Fruit fly (Drosophila melanogaster) whole organism, prepupa: ENCODE data around the gene Mdh2.

ENCODE experiments used
- Blimp-1 ChIP-seq: fragments of 200-800 bp; sonication (Bioruptor generic); optimal IDR thresholded peaks from 3 replicates; lab custom pipeline; 2017; ENCODE audit warnings: missing biosample characterization, missing genetic modification characterization, mild to moderate bottlenecking, moderate library complexity, missing genetic modification reagents
- CG11902 ChIP-seq: fragments of 200-800 bp; sonication (Bioruptor generic); optimal IDR thresholded peaks from 3 replicates; lab custom pipeline; 2016; ENCODE audit warnings: missing biosample characterization, missing genetic modification characterization
- CG15336 ChIP-seq: fragments of 200-800 bp; sonication (Bioruptor generic); IDR thresholded peaks from 2 replicates; pipeline ENCODE4 v1.3.6; 2022; ENCODE audit warnings: missing biosample characterization, missing genetic modification characterization
- CG1621 ChIP-seq: fragments of 200-800 bp; sonication (Bioruptor generic); optimal IDR thresholded peaks from 3 replicates; lab custom pipeline; 2018; ENCODE audit warnings: missing biosample characterization, mild to moderate bottlenecking, missing genetic modification characterization
- CG3032 ChIP-seq: fragments of 200-800 bp; optimal IDR thresholded peaks from 2 replicates; lab custom pipeline; 2019; ENCODE audit warnings: missing biosample characterization, mild to moderate bottlenecking, missing genetic modification characterization, moderate library complexity
- CG31627 ChIP-seq: fragments of 200-800 bp; sonication (Bioruptor generic); optimal IDR thresholded peaks from 3 replicates; lab custom pipeline; 2016; ENCODE audit warnings: missing biosample characterization, missing genetic modification characterization
- CG32006 ChIP-seq: fragments of 200-800 bp; sonication (Bioruptor generic); optimal IDR thresholded peaks from 3 replicates; lab custom pipeline; 2017; ENCODE audit warnings: missing biosample characterization, mild to moderate bottlenecking, missing genetic modification characterization
- CG34406 ChIP-seq: fragments of 200-800 bp; sonication (Bioruptor generic); optimal IDR thresholded peaks from 3 replicates; lab custom pipeline; 2016; ENCODE audit warnings: missing biosample characterization, missing genetic modification characterization
- CG3919 ChIP-seq: fragments of 200-800 bp; sonication (Bioruptor generic); optimal IDR thresholded peaks from 3 replicates; lab custom pipeline; 2016; ENCODE audit warnings: missing biosample characterization, missing genetic modification characterization
- CG6276 ChIP-seq: fragments of 200-800 bp; sonication (Bioruptor generic); optimal IDR thresholded peaks from 2 replicates; lab custom pipeline; 2017; ENCODE audit warnings: missing biosample characterization, mild to moderate bottlenecking, missing genetic modification characterization
- CG6792 ChIP-seq: fragments of 200-800 bp; sonication (Bioruptor generic); optimal IDR thresholded peaks from 3 replicates; lab custom pipeline; 2016; ENCODE audit warnings: missing biosample characterization, missing genetic modification characterization
- CG6808 ChIP-seq: fragments of 200-800 bp; sonication (Bioruptor generic); optimal IDR thresholded peaks from 3 replicates; lab custom pipeline; 2017; ENCODE audit warnings: missing biosample characterization, missing genetic modification characterization, mild to moderate bottlenecking, moderate library complexity, missing genetic modification reagents
- CG8119 ChIP-seq: fragments of 200-800 bp; sonication (Bioruptor generic); IDR thresholded peaks from 3 replicates; pipeline ENCODE4 v1.3.6; 2022; ENCODE audit warnings: missing biosample characterization, missing genetic modification characterization
- CG8632 ChIP-seq: fragments of 200-800 bp; sonication (Bioruptor generic); optimal IDR thresholded peaks from 3 replicates; lab custom pipeline; 2016; ENCODE audit warnings: missing biosample characterization, missing genetic modification characterization
- Eip75B ChIP-seq: fragments of 200-800 bp; sonication (Bioruptor generic); optimal IDR thresholded peaks from 3 replicates; lab custom pipeline; 2016; ENCODE audit warnings: missing biosample characterization, missing genetic modification characterization
- Eip78C ChIP-seq: fragments of 200-800 bp; sonication (Bioruptor generic); peaks from one replicate; lab custom pipeline; 2016; ENCODE audit warnings: missing biosample characterization, missing genetic modification characterization
- Eip93F ChIP-seq: fragments of 200-800 bp; sonication (Bioruptor generic); optimal IDR thresholded peaks from 2 replicates; lab custom pipeline; 2016; ENCODE audit warnings: missing biosample characterization, mild to moderate bottlenecking, missing genetic modification characterization
- Ets96B ChIP-seq: fragments of 200-800 bp; optimal IDR thresholded peaks from 2 replicates; lab custom pipeline; 2019; ENCODE audit warnings: missing biosample characterization, mild to moderate bottlenecking, missing genetic modification characterization, moderate library complexity
- Hr4 ChIP-seq: fragments of 200-800 bp; sonication (Bioruptor generic); optimal IDR thresholded peaks from 3 replicates; lab custom pipeline; 2016; ENCODE audit warnings: missing biosample characterization, missing genetic modification characterization
- Lpt ChIP-seq: fragments of 200-800 bp; sonication (Bioruptor generic); optimal IDR thresholded peaks from 3 replicates; lab custom pipeline; 2016; ENCODE audit warnings: missing biosample characterization, missing genetic modification characterization
- Met ChIP-seq: fragments of 200-800 bp; sonication (Bioruptor generic); optimal IDR thresholded peaks from 3 replicates; lab custom pipeline; 2016; ENCODE audit warnings: missing biosample characterization, missing genetic modification characterization
- OdsH ChIP-seq: fragments of 200-800 bp; sonication (Bioruptor generic); optimal IDR thresholded peaks from 3 replicates; lab custom pipeline; 2016; ENCODE audit warnings: missing biosample characterization, missing genetic modification characterization
- Sox14 ChIP-seq: fragments of 200-800 bp; sonication (Bioruptor generic); optimal IDR thresholded peaks from 3 replicates; lab custom pipeline; 2016; ENCODE audit warnings: missing biosample characterization, missing genetic modification characterization
- Sox15 ChIP-seq: fragments of 200-800 bp; sonication (Bioruptor generic); optimal IDR thresholded peaks from 3 replicates; lab custom pipeline; 2016; ENCODE audit warnings: missing biosample characterization, missing genetic modification characterization
- achi ChIP-seq: fragments of 200-800 bp; sonication (Bioruptor generic); optimal IDR thresholded peaks from 3 replicates; lab custom pipeline; 2016; ENCODE audit warnings: missing biosample characterization, missing genetic modification characterization
- acj6 ChIP-seq: fragments of 200-800 bp; sonication (Bioruptor generic); optimal IDR thresholded peaks from 3 replicates; lab custom pipeline; 2016; ENCODE audit warnings: missing biosample characterization, missing genetic modification characterization
- cyc ChIP-seq: fragments of 200-800 bp; sonication (Bioruptor generic); optimal IDR thresholded peaks from 3 replicates; lab custom pipeline; 2016; ENCODE audit warnings: missing biosample characterization, missing genetic modification characterization
- fkh ChIP-seq: fragments of 200-800 bp; sonication (Bioruptor generic); optimal IDR thresholded peaks from 3 replicates; lab custom pipeline; 2017; ENCODE audit warnings: missing biosample characterization, mild to moderate bottlenecking, missing genetic modification characterization, moderate library complexity
- lz ChIP-seq: fragments of 200-800 bp; sonication (Bioruptor generic); optimal IDR thresholded peaks from 3 replicates; lab custom pipeline; 2016; ENCODE audit warnings: missing biosample characterization, missing genetic modification characterization
- net ChIP-seq: fragments of 200-800 bp; sonication (Bioruptor generic); optimal IDR thresholded peaks from 3 replicates; lab custom pipeline; 2016; ENCODE audit warnings: missing biosample characterization, missing genetic modification characterization
- salr ChIP-seq, 2 experiments: fragments of 200-800 bp; sonication (Bioruptor generic); optimal IDR thresholded peaks; 3 replicates each; lab custom pipeline; 2016 to 2018; ENCODE audit warnings: missing biosample characterization in 2 of 2, missing genetic modification characterization in 2 of 2, mild to moderate bottlenecking in 1 of 2
- spab ChIP-seq: fragments of 200-800 bp; sonication (Bioruptor generic); optimal IDR thresholded peaks from 2 replicates; lab custom pipeline; 2017; ENCODE audit warnings: missing biosample characterization, mild to moderate bottlenecking, missing genetic modification characterization, missing genetic modification reagents
- ss ChIP-seq, 2 experiments: fragments of 200-800 bp; sonication (Bioruptor generic); optimal IDR thresholded peaks; 2 replicates in 1 of 2; 3 replicates in 1 of 2; lab custom pipeline; 2017 to 2018; ENCODE audit warnings: mild to moderate bottlenecking in 2 of 2, missing biosample characterization in 2 of 2, missing genetic modification characterization in 2 of 2, moderate library complexity in 1 of 2
- topi ChIP-seq: fragments of 200-800 bp; sonication (Bioruptor generic); optimal IDR thresholded peaks from 3 replicates; lab custom pipeline; 2016; ENCODE audit warnings: missing biosample characterization, missing genetic modification characterization
- vri ChIP-seq: fragments of 200-800 bp; sonication (Bioruptor generic); optimal IDR thresholded peaks from 3 replicates; lab custom pipeline; 2016; ENCODE audit warnings: missing biosample characterization, mild to moderate bottlenecking, missing genetic modification characterization

Gene Mdh2

dm6 chr3R:18188702-18189125, 37.5 kb upstream of the Mdh2 start, which contains the start of the genes CG12321 and MED17 (continued):
- TF ChIP-seq fkh: no peak
- peak; percentile 64 for TF ChIP-seq CG6792 (GFP tag; lab: Kevin White, UChicago)
- peak; percentile 93 for TF ChIP-seq acj6 (GFP tag; lab: Kevin White, UChicago)
- TF ChIP-seq Hr4: peak; percentile 79
- TF ChIP-seq net (GFP tag; lab: Kevin White, UChicago): peak; percentile 76
- TF ChIP-seq CG11902 (GFP tag; lab: Kevin White, UChicago): peak; percentile 82
- no peak for TF ChIP-seq Eip93F
- no peak for TF ChIP-seq CG6276 (GFP tag; lab: Kevin White, UChicago)
- TF ChIP-seq CG6808 (GFP tag; lab: Kevin White, UChicago): no peak
- peak; percentile 92 for TF ChIP-seq OdsH
- TF ChIP-seq CG3032: peak; percentile 84
- peak; percentile 82 for TF ChIP-seq Met (GFP tag; lab: Kevin White, UChicago)
- TF ChIP-seq Lpt (GFP tag; lab: Kevin White, UChicago): peak; percentile 79

dm6 chr3R:18191867-18192266, 34.3 kb upstream of the Mdh2 start, which contains the start of gene CG14313:
Gene CG14313 (minus strand): TSS chr3R:18191967.
- TF ChIP-seq ss (GFP tag; optimal IDR thresholded peaks at IDR 0.05; lab: Kevin White, UChicago) (peak in 1 of 2 experiments; percentile 55), spab (GFP tag; lab: Kevin White, UChicago) (no peak), Met (GFP tag; lab: Kevin White, UChicago) (no peak), Eip78C (no peak)

dm6 chr3R:18195295-18195694, 30.9 kb upstream of the Mdh2 start:
- TF ChIP-seq Sox14 (GFP tag; lab: Kevin White, UChicago) (no peak), cyc (no peak), CG15336 (no peak), Eip75B (GFP tag; lab: Kevin White, UChicago) (no peak), CG34406 (no peak), salr (GFP tag; optimal IDR thresholded peaks at IDR 0.05; lab: Kevin White, UChicago) (no peak), lz (GFP tag; lab: Kevin White, UChicago) (no peak), Sox15 (GFP tag; lab: Kevin White, UChicago) (no peak), Met (GFP tag; lab: Kevin White, UChicago) (no peak)

dm6 chr3R:18196622-18196990, 29.6 kb upstream of the Mdh2 start:
- no peak for TF ChIP-seq topi (GFP tag; lab: Kevin White, UChicago)
- no peak for TF ChIP-seq acj6 (GFP tag; lab: Kevin White, UChicago)
- no peak for TF ChIP-seq CG15336
- no peak for TF ChIP-seq CG1621 (tag; lab: Kevin White, UChicago)
- TF ChIP-seq CG31627 (GFP tag; lab: Kevin White, UChicago): no peak
- no peak for TF ChIP-seq CG32006 (GFP tag; lab: Kevin White, UChicago)
- no peak for TF ChIP-seq vri (GFP tag; lab: Kevin White, UChicago)
- TF ChIP-seq achi (GFP tag; lab: Kevin White, UChicago): no peak
- TF ChIP-seq Sox15 (GFP tag; lab: Kevin White, UChicago): no peak
- no peak for TF ChIP-seq CG8632 (GFP tag; lab: Kevin White, UChicago)
- no peak for TF ChIP-seq Blimp-1 (GFP tag; lab: Kevin White, UChicago)
- TF ChIP-seq CG3919: no peak
- no peak for TF ChIP-seq Ets96B (tag; lab: Kevin White, UChicago)
- no peak for TF ChIP-seq ss (GFP tag; optimal IDR thresholded peaks at IDR 0.05; lab: Kevin White, UChicago)
- no peak for TF ChIP-seq CG8119
- TF ChIP-seq lz (GFP tag; lab: Kevin White, UChicago): no peak
- TF ChIP-seq Sox14 (GFP tag; lab: Kevin White, UChicago): no peak
- TF ChIP-seq, all 60 proteins: peak for 0
